Worm (Caenorhabditis elegans) whole organism, L3 larva: ENCODE measurements around the gene cyp-33C4.

Experiments
- ZK546.5 ChIP-seq: sonication (generic microtip); optimal IDR thresholded peaks from 2 replicates; lab custom pipeline; 2017; ENCODE audit warnings: missing biosample characterization, missing genetic modification characterization
- elt-2 ChIP-seq: sonication (generic microtip); optimal IDR thresholded peaks from 2 replicates; lab custom pipeline; 2016; ENCODE audit warnings: missing genetic modification reagents, mild to moderate bottlenecking, missing genetic modification characterization, missing compliant biosample characterization
- elt-3 ChIP-seq, 3 experiments: fragments of 150-350 bp in 1 of 3; sonication (generic microtip) in 2 of 3; optimal IDR thresholded peaks; 2 replicates in 2 of 3; 4 replicates in 1 of 3; lab custom pipeline; 2014 to 2017; ENCODE audit warnings: missing biosample characterization in 3 of 3, missing genetic modification characterization in 3 of 3
- fos-1 ChIP-seq: fragments of 150-350 bp; optimal IDR thresholded peaks from 2 replicates; lab custom pipeline; 2014; ENCODE audit warnings: missing biosample characterization, missing genetic modification characterization
- nhr-12 ChIP-seq: fragments of 150-350 bp; optimal IDR thresholded peaks from 2 replicates; lab custom pipeline; 2014; ENCODE audit warnings: missing biosample characterization, missing genetic modification characterization
- nhr-25 ChIP-seq: sonication (generic microtip); optimal IDR thresholded peaks from 2 replicates; lab custom pipeline; 2017; ENCODE audit warnings: missing biosample characterization, missing genetic modification characterization
- nhr-28 ChIP-seq: fragments of 150-350 bp; optimal IDR thresholded peaks from 2 replicates; lab custom pipeline; 2014; ENCODE audit warnings: missing biosample characterization, missing genetic modification characterization
- skn-1 ChIP-seq: fragments of 150-350 bp; optimal IDR thresholded peaks from 2 replicates; lab custom pipeline; 2014; ENCODE audit warnings: missing biosample characterization, missing genetic modification characterization
- unc-62 ChIP-seq: fragments of 150-350 bp; sonication (generic microtip); optimal IDR thresholded peaks from 4 replicates; lab custom pipeline; 2014; ENCODE audit warnings: missing biosample characterization, missing genetic modification reagents, missing genetic modification characterization

DNA sequence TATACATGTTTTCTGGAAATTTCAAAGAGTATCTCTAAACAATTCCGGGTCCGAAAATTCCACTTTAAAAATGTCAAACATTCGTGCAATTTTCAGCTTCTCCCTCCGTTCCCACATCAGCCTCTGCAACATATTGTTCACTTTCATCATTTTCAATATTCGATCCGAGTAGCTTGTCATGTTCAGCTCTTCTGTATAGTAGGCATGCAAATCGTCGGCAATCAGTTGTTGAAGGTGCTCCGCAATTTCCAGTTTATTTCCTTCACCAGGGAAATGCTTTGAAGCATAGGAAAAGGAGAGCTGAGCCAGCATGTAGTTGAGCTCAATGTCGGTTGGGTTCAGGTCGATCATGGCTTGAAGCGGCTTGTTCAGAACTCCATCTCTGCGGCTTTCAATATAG, 29.0 kb downstream of the cyp-33C4 start:
- TF ChIP-seq elt-2 (no peak), unc-62 (no peak), nhr-28 (tag; lab: Kevin White, UChicago) (no peak), skn-1 (no peak), nhr-12 (tag; lab: Kevin White, UChicago) (no peak), elt-3 (tag; optimal IDR thresholded peaks at IDR 0.05; lab: Kevin White, UChicago) (no peak), ZK546.5 (no peak), fos-1 (tag; lab: Kevin White, UChicago) (no peak), nhr-25 (tag; lab: Kevin White, UChicago) (no peak)
